Worm (Caenorhabditis elegans) whole organism, L4/young adult: ENCODE measurements around the gene C55A6.12.

Experiments used
- W03F9.2 ChIP-seq: fragments of 150-350 bp; optimal IDR thresholded peaks from 2 replicates; lab custom pipeline; 2014; ENCODE audit warnings: missing biosample characterization, missing genetic modification characterization
- dao-5 ChIP-seq: sonication (generic microtip); optimal IDR thresholded peaks from 2 replicates; lab custom pipeline; 2016; ENCODE audit warnings: missing genotype, missing genetic modification characterization, moderate library complexity, missing compliant biosample characterization
- him-1 ChIP-seq: sonication (generic microtip); optimal IDR thresholded peaks from 2 replicates; lab custom pipeline; 2016; ENCODE audit warnings: missing genotype, missing genetic modification reagents, missing genetic modification characterization, missing compliant biosample characterization

DNA sequence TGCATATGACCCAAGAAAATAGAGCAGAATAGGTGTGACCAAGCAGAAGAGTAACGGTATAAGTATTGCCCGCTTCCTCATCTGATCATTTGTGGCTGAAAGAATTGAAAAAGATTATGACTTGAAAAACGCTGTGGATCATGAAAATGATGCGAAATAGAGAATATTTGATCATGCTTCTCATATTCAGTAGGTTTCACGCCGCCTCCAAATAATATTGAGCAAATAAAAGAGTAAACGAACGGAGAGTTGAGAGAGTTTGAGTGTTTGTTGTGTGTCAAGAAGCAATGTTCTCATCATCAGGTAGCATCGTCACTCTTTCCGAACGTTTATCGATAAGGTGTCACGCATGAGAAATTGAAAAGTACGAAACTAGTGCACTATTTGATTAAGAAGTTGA is 6.6 kb downstream of the C55A6.12 start, which contains the start of gene htrl-1:
- TF ChIP-seq W03F9.2 (no peak), him-1 (no peak), dao-5 (no peak)
